Worm (Caenorhabditis elegans): ENCODE data around the gene hot-7.
A peak's percentile ranks its signal among the peaks of the same experiment; 100 is the strongest.

Gene hot-7

DNA sequence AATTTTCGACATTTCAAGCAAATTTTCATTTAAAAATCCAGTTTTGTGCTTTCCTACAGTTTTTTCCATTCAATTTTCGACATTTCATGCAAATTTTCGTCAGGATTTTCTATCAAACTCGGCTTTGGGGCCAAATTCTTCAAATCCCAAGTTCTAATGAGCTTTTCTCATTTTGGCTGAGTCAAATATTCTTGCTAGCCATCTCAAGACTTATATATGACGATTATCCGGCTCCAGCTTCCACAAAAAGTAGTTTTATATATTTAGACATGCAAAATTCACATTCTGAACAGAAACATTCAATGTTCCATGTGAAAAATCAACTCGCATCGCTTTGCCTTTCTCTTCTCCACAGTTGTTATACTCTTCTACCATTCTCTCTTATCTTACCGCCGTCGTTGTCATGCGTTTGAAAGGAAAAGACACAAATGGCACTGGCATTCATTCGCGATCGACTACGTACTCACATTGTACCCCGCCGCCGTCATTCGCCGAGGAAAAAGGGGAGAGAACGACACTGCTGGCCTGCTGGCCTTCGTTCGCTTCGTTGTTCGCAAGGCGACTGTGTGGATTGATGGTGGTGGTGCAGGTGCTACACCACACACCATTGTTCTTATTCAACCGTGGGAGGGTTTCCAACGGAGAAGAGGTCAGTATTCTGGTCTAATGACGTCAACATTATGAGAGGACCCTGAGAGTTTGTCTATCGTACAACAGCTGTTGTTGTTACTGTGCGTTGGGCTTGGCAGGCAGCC lies 36.7 kb downstream of the hot-7 start (continued):
- TF ChIP-seq daf-16 (GFP tag; optimal IDR thresholded peaks at IDR 0.05) (no peak), daf-16 (tag; optimal IDR thresholded peaks at IDR 0.05) (peak; percentile 15), lin-1 (GFP tag; IDR thresholded peaks at IDR 0.05) (peak; percentile 35; the same call in 1 of the 2 replicates), lin-38 (GFP tag; IDR thresholded peaks at IDR 0.05) (peak; percentile 22; the same call in 1 of the 2 replicates), nhr-42 (GFP tag; IDR thresholded peaks at IDR 0.05) (peak; percentile 63; the same call in 1 of the 2 replicates), hlh-11 (tag; optimal IDR thresholded peaks at IDR 0.05) (peak; percentile 81), nhr-11 (tag; optimal IDR thresholded peaks at IDR 0.05) (no peak)

DNA sequence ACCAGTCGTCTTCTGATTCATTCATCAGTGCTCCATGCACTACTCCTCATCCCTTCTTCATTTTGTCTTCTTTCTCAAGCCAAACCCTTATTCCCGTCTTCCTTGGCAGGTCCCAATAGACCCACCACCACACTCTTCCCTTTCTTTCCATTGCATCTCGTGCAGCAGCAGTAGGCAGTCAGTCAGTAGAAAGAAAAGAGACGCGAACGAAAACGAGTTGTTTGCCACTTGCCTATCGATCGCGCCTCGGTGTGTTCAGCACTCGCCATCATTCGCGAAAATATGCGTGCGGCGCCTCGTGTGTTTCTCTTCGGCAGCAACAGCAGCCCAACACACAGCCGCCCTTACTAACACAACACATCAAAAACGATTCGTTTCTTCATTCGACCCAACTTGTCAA lies 38.3 kb downstream of the hot-7 start:
- peak; percentile 7 for TF ChIP-seq lin-13 (GFP tag; optimal IDR thresholded peaks at IDR 0.05)
- TF ChIP-seq rbr-2 (tag; optimal IDR thresholded peaks at IDR 0.05) = peak; percentile 64
- peak in 1 of 2 experiments; percentile 38 for TF ChIP-seq hif-1 (tag; optimal IDR thresholded peaks at IDR 0.05)
- no peak for TF ChIP-seq lir-3 (tag; optimal IDR thresholded peaks at IDR 0.05)
- no peak for TF ChIP-seq mdt-29 (GFP tag; IDR thresholded peaks at IDR 0.05)
- no peak for TF ChIP-seq unc-130 (GFP tag; optimal IDR thresholded peaks at IDR 0.05)
- no peak for TF ChIP-seq ceh-82 (tag; optimal IDR thresholded peaks at IDR 0.05)
- peak; percentile 73 for TF ChIP-seq mes-2 (tag; optimal IDR thresholded peaks at IDR 0.05; ENCODE audit: poor library complexity, severe bottlenecking)
- peak; percentile 28; the same call in 1 of the 2 replicates for TF ChIP-seq pha-4 (GFP tag; IDR thresholded peaks at IDR 0.05)
- TF ChIP-seq pha-4 (tag; optimal IDR thresholded peaks at IDR 0.05) = no peak
- TF ChIP-seq nhr-111 (GFP tag; optimal IDR thresholded peaks at IDR 0.05) = no peak
- no peak for TF ChIP-seq cey-2 (tag; optimal IDR thresholded peaks at IDR 0.05; ENCODE audit: borderline replicate concordance, insufficient read depth)
- no peak for TF ChIP-seq ceh-62 (tag; optimal IDR thresholded peaks at IDR 0.05)
- TF ChIP-seq hmg-1.1 (GFP tag; IDR thresholded peaks at IDR 0.05) = peak; percentile 88
- no peak for TF ChIP-seq spr-3 (GFP tag; optimal IDR thresholded peaks at IDR 0.05)
- peak; percentile 53 for TF ChIP-seq nhr-11 (tag; optimal IDR thresholded peaks at IDR 0.05)
- TF ChIP-seq F26F4.8 (GFP tag; conservative IDR thresholded peaks at IDR 0.05) = no peak
- peak; percentile 5; the same call in 1 of the 2 replicates for TF ChIP-seq nhr-42 (GFP tag; IDR thresholded peaks at IDR 0.05)
- TF ChIP-seq aly-2 (tag; optimal IDR thresholded peaks at IDR 0.05) = no peak
- peak; percentile 89 for TF ChIP-seq mxl-3 (GFP tag; optimal IDR thresholded peaks at IDR 0.05)
- peak; percentile 4 to 54 for TF ChIP-seq lsy-2 (tag; optimal IDR thresholded peaks at IDR 0.05)
- TF ChIP-seq aha-1 (tag) = peak; percentile 99
- TF ChIP-seq nhr-48 (tag; optimal IDR thresholded peaks at IDR 0.05) = no peak
- no peak for TF ChIP-seq lin-39 (tag; optimal IDR thresholded peaks at IDR 0.05)
- no peak for TF ChIP-seq pqm-1 (tag; optimal IDR thresholded peaks at IDR 0.05)
- peak; percentile 42 for TF ChIP-seq nhr-6 (tag; optimal IDR thresholded peaks at IDR 0.05)
- TF ChIP-seq mdl-1 (tag; optimal IDR thresholded peaks at IDR 0.05) = peak; percentile 7 to 89
- TF ChIP-seq dve-1 (tag; optimal IDR thresholded peaks at IDR 0.05; ENCODE audit: insufficient read depth) = peak; percentile 47
- TF ChIP-seq ceh-28 (tag; optimal IDR thresholded peaks at IDR 0.05) = peak; percentile 50
- peak; percentile 45; the same call in 1 of the 2 replicates for TF ChIP-seq madf-9 (GFP tag; conservative IDR thresholded peaks at IDR 0.05)
- TF ChIP-seq fos-1 (tag; optimal IDR thresholded peaks at IDR 0.05) = no peak
- peak; percentile 44 for TF ChIP-seq dmd-6 (GFP tag; IDR thresholded peaks at IDR 0.05)
- no peak for TF ChIP-seq ama-1 (optimal IDR thresholded peaks at IDR 0.05)
- no peak for TF ChIP-seq unc-62 (GFP tag; optimal IDR thresholded peaks at IDR 0.05 in 1 of 2)
- TF ChIP-seq unc-62 (tag; optimal IDR thresholded peaks at IDR 0.05) = no peak
- TF ChIP-seq nhr-28 (tag; optimal IDR thresholded peaks at IDR 0.05) = peak; percentile 54
- TF ChIP-seq tag-97 (GFP tag; IDR thresholded peaks at IDR 0.05) = no peak
- peak; percentile 5; the same call in 1 of the 2 replicates for TF ChIP-seq set-16 (GFP tag; IDR thresholded peaks at IDR 0.05)
- TF ChIP-seq egl-27 (tag; optimal IDR thresholded peaks at IDR 0.05) = no peak
- no peak for TF ChIP-seq snpc-4 (tag; optimal IDR thresholded peaks at IDR 0.05)
- TF ChIP-seq R02D3.7 (tag; optimal IDR thresholded peaks at IDR 0.05) = no peak
- no peak for TF ChIP-seq sdz-12 (GFP tag; optimal IDR thresholded peaks at IDR 0.05)
- TF ChIP-seq hlh-30 (tag; optimal IDR thresholded peaks at IDR 0.05; ENCODE audit: insufficient read depth) = peak; percentile 85
- 0 out of 2 replicates have a peak, but pooled peaks have one; percentile 7 for TF ChIP-seq php-3 (GFP tag; IDR thresholded peaks at IDR 0.05)
